Worm (Caenorhabditis elegans) whole organism, young adult: Measurements from ENCODE around the gene C56C10.4.

Experiments used
- B0019.2 ChIP-seq: fragments of 200-800 bp; sonication (Bioruptor generic); conservative IDR thresholded peaks from 2 replicates; pipeline ENCODE4 v1.3.6; 2022; ENCODE audit warnings: missing genetic modification reagents, missing genetic modification characterization, missing compliant biosample characterization
- B0336.3 ChIP-seq: fragments of 200-800 bp; sonication (Bioruptor generic); IDR thresholded peaks from 2 replicates; pipeline ENCODE4 v1.3.6; 2022; ENCODE audit warnings: missing genetic modification characterization, missing compliant biosample characterization
- D2030.7 ChIP-seq: fragments of 200-800 bp; sonication (Bioruptor generic); IDR thresholded peaks from 2 replicates; pipeline ENCODE4 v1.3.6; 2022; ENCODE audit warnings: missing genetic modification reagents, missing genetic modification characterization, missing compliant biosample characterization
- F10E7.11 ChIP-seq: sonication (generic microtip); optimal IDR thresholded peaks from 2 replicates; lab custom pipeline; 2017; ENCODE audit warnings: mild to moderate bottlenecking, missing genetic modification characterization, moderate library complexity, missing compliant biosample characterization
- F22D6.2 ChIP-seq: sonication (generic microtip); optimal IDR thresholded peaks from 2 replicates; lab custom pipeline; 2016; ENCODE audit warnings: mild to moderate bottlenecking, missing genetic modification characterization, missing compliant biosample characterization
- F52B5.7 ChIP-seq: sonication (generic microtip); optimal IDR thresholded peaks from 2 replicates; lab custom pipeline; 2016; ENCODE audit warnings: mild to moderate bottlenecking, missing genetic modification characterization, missing compliant biosample characterization
- F55B11.4 ChIP-seq: sonication (generic microtip); optimal IDR thresholded peaks from 2 replicates; lab custom pipeline; 2016; ENCODE audit warnings: missing compliant biosample characterization, missing genetic modification characterization, borderline replicate concordance; ENCODE audit not compliant: insufficient read depth
- F57C9.4 ChIP-seq: sonication (generic microtip); optimal IDR thresholded peaks from 2 replicates; lab custom pipeline; 2017; ENCODE audit warnings: mild to moderate bottlenecking, missing genetic modification characterization, missing compliant biosample characterization
- K12H6.12 ChIP-seq: fragments of 200-800 bp; sonication (Bioruptor generic); optimal IDR thresholded peaks from 2 replicates; lab custom pipeline; 2018; ENCODE audit warnings: mild to moderate bottlenecking, missing genetic modification characterization, missing compliant biosample characterization
- Y67H2A.10 ChIP-seq: fragments of 200-800 bp; sonication (Bioruptor generic); conservative IDR thresholded peaks from 2 replicates; pipeline ENCODE4 v1.3.6; 2022; ENCODE audit warnings: missing genetic modification reagents, missing genetic modification characterization, missing compliant biosample characterization
- Y95B8A.8 ChIP-seq: fragments of 200-800 bp; sonication (Bioruptor generic); IDR thresholded peaks from 2 replicates; pipeline ENCODE4 v1.3.6; 2022; ENCODE audit warnings: missing genetic modification reagents, missing genetic modification characterization, missing compliant biosample characterization
- akir-1 ChIP-seq: fragments of 200-800 bp; sonication (Bioruptor generic); optimal IDR thresholded peaks from 2 replicates; lab custom pipeline; 2018; ENCODE audit warnings: mild to moderate bottlenecking, missing genetic modification characterization, moderate library complexity, missing compliant biosample characterization
- ama-1 ChIP-seq, 3 experiments: fragments of 150-350 bp in 1 of 3; sonication (generic microtip) in 2 of 3; optimal IDR thresholded peaks; 2 replicates each; lab custom pipeline; 2014 to 2018; ENCODE audit warnings: missing biosample characterization in 2 of 3, missing genetic modification characterization in 2 of 3, missing genetic modification reagents in 2 of 3
- aptf-2 ChIP-seq: fragments of 200-800 bp; sonication (Bioruptor generic); conservative IDR thresholded peaks from 2 replicates; pipeline ENCODE4 v1.3.6; 2022; ENCODE audit warnings: missing genetic modification reagents, missing genetic modification characterization, missing compliant biosample characterization
- aptf-3 ChIP-seq: fragments of 200-800 bp; sonication (Bioruptor generic); IDR thresholded peaks from 2 replicates; pipeline ENCODE4 v1.3.6; 2022; ENCODE audit warnings: missing genetic modification characterization, missing compliant biosample characterization
- ceh-100 ChIP-seq: fragments of 200-800 bp; sonication (Bioruptor generic); IDR thresholded peaks from 2 replicates; pipeline ENCODE4 v1.3.6; 2022; ENCODE audit warnings: missing genetic modification reagents, missing genetic modification characterization, missing compliant biosample characterization
- ceh-27 ChIP-seq: fragments of 200-800 bp; sonication (Bioruptor generic); optimal IDR thresholded peaks from 2 replicates; lab custom pipeline; 2018; ENCODE audit warnings: mild to moderate bottlenecking, missing genetic modification characterization, moderate library complexity, missing compliant biosample characterization
- ceh-58 ChIP-seq: fragments of 200-800 bp; sonication (Bioruptor generic); IDR thresholded peaks from 2 replicates; pipeline ENCODE4 v1.3.6; 2022; ENCODE audit warnings: missing genetic modification characterization, missing compliant biosample characterization
- ceh-91 ChIP-seq: fragments of 200-800 bp; sonication (Bioruptor generic); IDR thresholded peaks from 2 replicates; pipeline ENCODE4 v1.3.6; 2022; ENCODE audit warnings: missing genetic modification reagents, missing genetic modification characterization, missing compliant biosample characterization
- dox-1 ChIP-seq: fragments of 200-800 bp; sonication (Bioruptor generic); IDR thresholded peaks from 2 replicates; pipeline ENCODE4 v1.3.6; 2022; ENCODE audit warnings: missing genetic modification reagents, missing genetic modification characterization, missing compliant biosample characterization
- efl-1 ChIP-seq: fragments of 150-350 bp; optimal IDR thresholded peaks from 2 replicates; lab custom pipeline; 2014; ENCODE audit warnings: missing biosample characterization, missing genetic modification reagents, missing genetic modification characterization
- egl-44 ChIP-seq: fragments of 200-800 bp; sonication (Bioruptor generic); IDR thresholded peaks from 2 replicates; pipeline ENCODE4 v1.3.6; 2022; ENCODE audit warnings: missing genetic modification reagents, missing genetic modification characterization, missing compliant biosample characterization
- ekl-4 ChIP-seq: fragments of 200-800 bp; sonication (Bioruptor generic); IDR thresholded peaks from 2 replicates; pipeline ENCODE4 v1.3.6; 2022; ENCODE audit warnings: missing genetic modification reagents, missing genetic modification characterization, missing compliant biosample characterization
- hmg-1.2 ChIP-seq: fragments of 200-800 bp; sonication (Bioruptor generic); IDR thresholded peaks from 2 replicates; pipeline ENCODE4 v1.3.6; 2022; ENCODE audit warnings: missing genetic modification reagents, missing genetic modification characterization, missing compliant biosample characterization
- lin-26 ChIP-seq: fragments of 200-800 bp; sonication (Bioruptor generic); IDR thresholded peaks from 2 replicates; pipeline ENCODE4 v1.3.6; 2022; ENCODE audit warnings: missing genetic modification reagents, missing genetic modification characterization, missing compliant biosample characterization
- lir-1 ChIP-seq: fragments of 200-800 bp; sonication (Bioruptor generic); conservative IDR thresholded peaks from 2 replicates; pipeline ENCODE4 v1.3.6; 2022; ENCODE audit warnings: missing genetic modification reagents, missing genetic modification characterization, missing compliant biosample characterization
- madf-10 ChIP-seq: sonication (generic microtip); optimal IDR thresholded peaks from 2 replicates; lab custom pipeline; 2016; ENCODE audit warnings: mild to moderate bottlenecking, missing genetic modification characterization, missing compliant biosample characterization
- madf-8 ChIP-seq: fragments of 200-800 bp; sonication (Bioruptor generic); conservative IDR thresholded peaks from 2 replicates; pipeline ENCODE4 v1.3.6; 2022; ENCODE audit warnings: missing genetic modification reagents, missing genetic modification characterization, missing compliant biosample characterization
- mcd-1 ChIP-seq: fragments of 200-800 bp; sonication (Bioruptor generic); IDR thresholded peaks from 2 replicates; pipeline ENCODE4 v1.3.6; 2022; ENCODE audit warnings: missing genetic modification reagents, missing genetic modification characterization, missing compliant biosample characterization
- mes-4 ChIP-seq: sonication (generic microtip); optimal IDR thresholded peaks from 2 replicates; lab custom pipeline; 2016; ENCODE audit warnings: missing genotype, missing genetic modification characterization, missing compliant biosample characterization
- mxl-1 ChIP-seq: sonication (generic microtip); optimal IDR thresholded peaks from 2 replicates; lab custom pipeline; 2016; ENCODE audit warnings: missing genetic modification characterization, missing compliant biosample characterization
- nfyb-1 ChIP-seq: fragments of 200-800 bp; sonication (Bioruptor generic); IDR thresholded peaks from 2 replicates; pipeline ENCODE4 v1.3.6; 2022; ENCODE audit warnings: missing genetic modification reagents, missing genetic modification characterization, missing compliant biosample characterization
- nhr-90 ChIP-seq: sonication (generic microtip); optimal IDR thresholded peaks from 2 replicates; lab custom pipeline; 2016; ENCODE audit warnings: missing genotype, mild to moderate bottlenecking, missing genetic modification characterization, missing compliant biosample characterization
- rec-8 ChIP-seq, 2 experiments: sonication (generic microtip); optimal IDR thresholded peaks; 2 replicates each; lab custom pipeline; 2016; ENCODE audit warnings: mild to moderate bottlenecking in 2 of 2, missing genetic modification characterization in 2 of 2, missing genetic modification reagents in 2 of 2, missing genotype in 2 of 2, missing biosample characterization in 1 of 2, missing compliant biosample characterization in 1 of 2, moderate library complexity in 1 of 2
- repo-1 ChIP-seq: sonication (generic microtip); optimal IDR thresholded peaks from 2 replicates; lab custom pipeline; 2017; ENCODE audit warnings: mild to moderate bottlenecking, missing genetic modification characterization, missing compliant biosample characterization
- rpc-1 ChIP-seq, 2 experiments: fragments of 150-350 bp in 1 of 2; sonication (generic microtip) in 1 of 2; optimal IDR thresholded peaks; 2 replicates each; lab custom pipeline; 2014 to 2018; ENCODE audit warnings: missing biosample characterization in 1 of 2, missing genetic modification characterization in 1 of 2, missing genetic modification reagents in 1 of 2, missing genotype in 1 of 2
- sea-2 ChIP-seq: fragments of 200-800 bp; sonication (Bioruptor generic); IDR thresholded peaks from 2 replicates; pipeline ENCODE4 v1.3.6; 2022; ENCODE audit warnings: missing genetic modification characterization, missing compliant biosample characterization
- snpc-1.3 ChIP-seq: sonication (generic microtip); optimal IDR thresholded peaks from 2 replicates; lab custom pipeline; 2017; ENCODE audit warnings: missing genetic modification characterization, mild to moderate bottlenecking, missing compliant biosample characterization, antibody characterized with exemption, moderate library complexity, missing genotype, missing genetic modification reagents; ENCODE audit not compliant: insufficient read depth
- somi-1 ChIP-seq: fragments of 200-800 bp; sonication (Bioruptor generic); optimal IDR thresholded peaks from 2 replicates; lab custom pipeline; 2018; ENCODE audit warnings: mild to moderate bottlenecking, missing genetic modification characterization, missing compliant biosample characterization
- tbp1 ChIP-seq: fragments of 200-800 bp; sonication (Bioruptor generic); optimal IDR thresholded peaks from 2 replicates; lab custom pipeline; 2018; ENCODE audit warnings: mild to moderate bottlenecking, missing genetic modification characterization, missing compliant biosample characterization
- tlf-1 ChIP-seq: fragments of 200-800 bp; sonication (Bioruptor generic); optimal IDR thresholded peaks from 2 replicates; lab custom pipeline; 2018; ENCODE audit warnings: mild to moderate bottlenecking, missing genetic modification characterization, missing compliant biosample characterization
- zim-3 ChIP-seq: sonication (generic microtip); optimal IDR thresholded peaks from 2 replicates; lab custom pipeline; 2017; ENCODE audit warnings: mild to moderate bottlenecking, missing genetic modification characterization, moderate library complexity, missing compliant biosample characterization
- ztf-22 ChIP-seq: fragments of 200-800 bp; sonication (Bioruptor generic); optimal IDR thresholded peaks from 2 replicates; lab custom pipeline; 2018; ENCODE audit warnings: mild to moderate bottlenecking, missing genetic modification characterization, moderate library complexity, missing compliant biosample characterization
- ztf-26 ChIP-seq: sonication (generic microtip); optimal IDR thresholded peaks from 2 replicates; lab custom pipeline; 2017; ENCODE audit warnings: missing genetic modification characterization, missing compliant biosample characterization
- ztf-28 ChIP-seq: fragments of 200-800 bp; sonication (Bioruptor generic); IDR thresholded peaks from 2 replicates; pipeline ENCODE4 v1.3.6; 2022; ENCODE audit warnings: missing genetic modification reagents, missing genetic modification characterization, missing compliant biosample characterization
- ztf-6 ChIP-seq: fragments of 200-800 bp; sonication (Bioruptor generic); IDR thresholded peaks from 2 replicates; pipeline ENCODE4 v1.3.6; 2022; ENCODE audit warnings: missing genetic modification reagents, missing genetic modification characterization, missing compliant biosample characterization

The C56C10.4 gene

ce11 chrII:6589408-6589807, 6.5 kb downstream of the C56C10.4 start, which contains the start of gene vps-32.1:
vps-32.1 (plus strand) TSS chrII:6589708.
- TF ChIP-seq lin-26, result 0 out of 2 replicates have a peak, but pooled peaks have one; percentile 19
- no peak for TF ChIP-seq lir-1 (GFP tag; lab: Robert Waterston, UW)
- TF ChIP-seq mcd-1, result no peak
- no peak for TF ChIP-seq D2030.7 (GFP tag; lab: Robert Waterston, UW)
- no peak for TF ChIP-seq mes-4 (tag; lab: Kevin White, UChicago)
- no peak for TF ChIP-seq Y95B8A.8
- no peak for TF ChIP-seq ceh-91 (GFP tag; lab: Robert Waterston, UW)
- no peak for TF ChIP-seq F55B11.4 (tag; lab: Kevin White, UChicago)
- TF ChIP-seq repo-1, result no peak

DNA sequence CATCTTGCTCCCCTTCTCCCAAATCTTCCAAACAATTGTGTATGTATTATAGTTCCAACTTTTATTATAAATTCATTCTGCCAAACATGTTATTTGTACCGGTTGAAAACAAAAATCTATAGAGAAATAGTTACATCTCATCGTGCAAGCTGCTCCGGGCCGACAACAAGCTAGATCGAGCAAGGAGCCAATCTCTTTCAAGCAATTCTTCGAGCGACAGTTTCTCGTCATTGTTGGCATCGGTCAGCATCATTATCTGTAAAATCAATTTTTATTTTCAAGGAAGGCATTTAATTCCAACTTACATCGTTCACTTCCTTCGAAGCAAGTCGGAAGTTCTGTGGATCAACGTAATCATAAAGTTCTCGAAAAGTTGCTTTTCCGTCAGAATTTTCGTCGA, 8.1 kb downstream of the C56C10.4 start:
- TF ChIP-seq tbp1 (GFP tag; lab: Kevin White, UChicago) (no peak), mcd-1 (no peak), ama-1 (optimal IDR thresholded peaks at IDR 0.05; lab: Kevin White, UChicago) (no peak), ama-1 (GFP tag; optimal IDR thresholded peaks at IDR 0.05; lab: Kevin White, UChicago) (no peak), ztf-28 (no peak), ekl-4 (GFP tag; lab: Robert Waterston, UW) (0 out of 2 replicates have a peak, but pooled peaks have one; percentile 27), madf-8 (GFP tag; lab: Robert Waterston, UW) (no peak), ceh-27 (GFP tag; lab: Kevin White, UChicago) (no peak), mxl-1 (tag; lab: Kevin White, UChicago) (peak; percentile 26), B0019.2 (GFP tag; lab: Robert Waterston, UW) (no peak), somi-1 (GFP tag; lab: Kevin White, UChicago) (no peak), ztf-26 (tag; lab: Kevin White, UChicago) (no peak), sea-2 (GFP tag; lab: Robert Waterston, UW) (no peak), rec-8 (tag; optimal IDR thresholded peaks at IDR 0.05; lab: Kevin White, UChicago) (no peak), hmg-1.2 (GFP tag; lab: Robert Waterston, UW) (peak; percentile 21; the same call in 1 of the 2 replicates), F57C9.4 (no peak), tlf-1 (no peak), madf-10 (no peak), nfyb-1 (GFP tag; lab: Robert Waterston, UW) (peak; percentile 72; the same call in 1 of the 2 replicates), rpc-1 (optimal IDR thresholded peaks at IDR 0.05; lab: Kevin White, UChicago) (no peak), rpc-1 (tag; optimal IDR thresholded peaks at IDR 0.05; lab: Kevin White, UChicago) (no peak), efl-1 (GFP tag; lab: Kevin White, UChicago) (no peak), lir-1 (GFP tag; lab: Robert Waterston, UW) (no peak), K12H6.12 (tag; lab: Kevin White, UChicago) (no peak), dox-1 (GFP tag; lab: Robert Waterston, UW) (0 out of 2 replicates have a peak, but pooled peaks have one; percentile 9), snpc-1.3 (tag; lab: Kevin White, UChicago) (no peak), nhr-90 (tag; lab: Kevin White, UChicago) (peak; percentile 15), aptf-2 (GFP tag; lab: Robert Waterston, UW) (no peak), Y95B8A.8 (0 out of 2 replicates have a peak, but pooled peaks have one; percentile 53), zim-3 (no peak), ztf-22 (GFP tag; lab: Kevin White, UChicago) (no peak), ceh-100 (no peak), F52B5.7 (tag; lab: Kevin White, UChicago) (peak; percentile 42), aptf-3 (no peak), F22D6.2 (no peak), B0336.3 (GFP tag; lab: Robert Waterston, UW) (peak; percentile 55; the same call in 1 of the 2 replicates), ceh-58 (GFP tag; lab: Robert Waterston, UW) (no peak), repo-1 (no peak), akir-1 (no peak), F10E7.11 (tag; lab: Kevin White, UChicago) (no peak), ceh-91 (GFP tag; lab: Robert Waterston, UW) (no peak), egl-44 (no peak), ztf-6 (GFP tag; lab: Robert Waterston, UW) (no peak), Y67H2A.10 (GFP tag; lab: Robert Waterston, UW) (no peak)
